Worm (Caenorhabditis elegans) whole organism, L4/young adult: ENCODE data around the gene him-17.
A peak's percentile ranks its signal among the peaks of the same experiment; 100 is the strongest.
"Not testable (repeated sequence)": the region's sequence is repeated elsewhere in the genome, so short reads cannot be mapped to it uniquely, and the experiment has no call there.

Experiments
- W03F9.2 ChIP-seq: fragments of 150-350 bp; optimal IDR thresholded peaks from 2 replicates; lab custom pipeline; 2014; ENCODE audit warnings: missing biosample characterization, missing genetic modification characterization
- dao-5 ChIP-seq: sonication (generic microtip); optimal IDR thresholded peaks from 2 replicates; lab custom pipeline; 2016; ENCODE audit warnings: missing genotype, missing genetic modification characterization, moderate library complexity, missing compliant biosample characterization
- him-1 ChIP-seq: sonication (generic microtip); optimal IDR thresholded peaks from 2 replicates; lab custom pipeline; 2016; ENCODE audit warnings: missing genotype, missing genetic modification reagents, missing genetic modification characterization, missing compliant biosample characterization

The him-17 gene

ce11 chrV:13176117-13176753, at the start of gene him-17:
TSS of gene him-17 (plus strand) at chrV:13176711.
- TF ChIP-seq dao-5 (tag; lab: Kevin White, UChicago) (no peak), W03F9.2 (tag; lab: Kevin White, UChicago) (peak; percentile 62)

ce11 chrV:13129895-13130294, 46.6 kb upstream of the him-17 start, which contains the start of gene eat-6:
TSS of gene eat-6 (minus strand) at chrV:13129995.
- no peak for TF ChIP-seq dao-5 (tag; lab: Kevin White, UChicago)
- no peak for TF ChIP-seq him-1 (tag; lab: Kevin White, UChicago)
- TF ChIP-seq W03F9.2 (tag; lab: Kevin White, UChicago), result no peak

- peak; percentile 17 for TF ChIP-seq W03F9.2 (tag; lab: Kevin White, UChicago)
- TF ChIP-seq him-1 (tag; lab: Kevin White, UChicago), result peak; percentile 74
- TF ChIP-seq dao-5 (tag; lab: Kevin White, UChicago), result no peak
Observed at ce11 chrV:13130439-13130840, 46.1 kb upstream of the him-17 start.

ce11 chrV:13131487-13131886, 45.0 kb upstream of the him-17 start:
- TF ChIP-seq W03F9.2 (tag; lab: Kevin White, UChicago) (peak; percentile 56), dao-5 (tag; lab: Kevin White, UChicago) (no peak)

ce11 chrV:13133380-13133779, 43.1 kb upstream of the him-17 start, which contains the start of gene B0365.9:
TSS of gene B0365.9 (minus strand) at chrV:13133565.
- no peak for TF ChIP-seq dao-5 (tag; lab: Kevin White, UChicago)
- TF ChIP-seq W03F9.2 (tag; lab: Kevin White, UChicago), result no peak
- TF ChIP-seq him-1 (tag; lab: Kevin White, UChicago), result no peak

- TF ChIP-seq dao-5, him-1, W03F9.2 (tag; lab: Kevin White, UChicago): not testable (repeated sequence)
Observed at ce11 chrV:13134786-13135185, 41.7 kb upstream of the him-17 start, which contains the start of gene clec-225. TSS of gene clec-225 (minus strand) at chrV:13134886.

- no peak for TF ChIP-seq him-1 (tag; lab: Kevin White, UChicago)
- TF ChIP-seq dao-5 (tag; lab: Kevin White, UChicago), result no peak
- TF ChIP-seq W03F9.2 (tag; lab: Kevin White, UChicago), result no peak
Observed at ce11 chrV:13137955-13138354, 38.6 kb upstream of the him-17 start, which contains the start of gene clec-41. TSS of gene clec-41 (minus strand) at chrV:13138101.

ce11 chrV:13138681-13139080, 37.8 kb upstream of the him-17 start, which contains the start of gene dhc-3:
TSS of gene dhc-3 (plus strand) at chrV:13138981.
- TF ChIP-seq W03F9.2 (tag; lab: Kevin White, UChicago), result no peak
- TF ChIP-seq dao-5 (tag; lab: Kevin White, UChicago), result no peak

- TF ChIP-seq W03F9.2 (tag; lab: Kevin White, UChicago) (no peak), dao-5 (tag; lab: Kevin White, UChicago) (no peak), him-1 (tag; lab: Kevin White, UChicago) (no peak)
Observed at ce11 chrV:13152575-13152974, 23.9 kb upstream of the him-17 start, which contains the start of gene noca-1. TSS of gene noca-1 (plus strand) at chrV:13152919.

ce11 chrV:13154225-13154624, 22.3 kb upstream of the him-17 start:
- TF ChIP-seq him-1 (tag; lab: Kevin White, UChicago) (no peak), W03F9.2 (tag; lab: Kevin White, UChicago) (no peak), dao-5 (tag; lab: Kevin White, UChicago) (no peak)

ce11 chrV:13157073-13157472, 19.4 kb upstream of the him-17 start:
- TF ChIP-seq him-1 (tag; lab: Kevin White, UChicago), result no peak
- no peak for TF ChIP-seq W03F9.2 (tag; lab: Kevin White, UChicago)
- TF ChIP-seq dao-5 (tag; lab: Kevin White, UChicago), result no peak

- no peak for TF ChIP-seq him-1 (tag; lab: Kevin White, UChicago)
- no peak for TF ChIP-seq W03F9.2 (tag; lab: Kevin White, UChicago)
- TF ChIP-seq dao-5 (tag; lab: Kevin White, UChicago), result no peak
Observed at ce11 chrV:13161052-13161451, 15.5 kb upstream of the him-17 start.

- TF ChIP-seq W03F9.2 (tag; lab: Kevin White, UChicago), result no peak
- no peak for TF ChIP-seq him-1 (tag; lab: Kevin White, UChicago)
- TF ChIP-seq dao-5 (tag; lab: Kevin White, UChicago), result no peak
Observed at ce11 chrV:13162885-13163284, 13.6 kb upstream of the him-17 start.

ce11 chrV:13163841-13164240, 12.7 kb upstream of the him-17 start:
- TF ChIP-seq W03F9.2 (tag; lab: Kevin White, UChicago) (no peak), dao-5 (tag; lab: Kevin White, UChicago) (no peak), him-1 (tag; lab: Kevin White, UChicago) (no peak)
